Worm (Caenorhabditis elegans) whole organism, L3 larva: Measurements from ENCODE around the gene F56F11.1.
A peak's percentile ranks its signal among the peaks of the same experiment; 100 is the strongest.
"Not testable (repeated sequence)": the region's sequence is repeated elsewhere in the genome, so short reads cannot be mapped to it uniquely, and the experiment has no call there.

Source experiments
- R02D3.7 ChIP-seq: fragments of 150-350 bp; optimal IDR thresholded peaks from 2 replicates; lab custom pipeline; 2014; ENCODE audit warnings: missing biosample characterization, missing genetic modification characterization
- ZK546.5 ChIP-seq: sonication (generic microtip); optimal IDR thresholded peaks from 2 replicates; lab custom pipeline; 2017; ENCODE audit warnings: missing biosample characterization, missing genetic modification characterization
- aly-2 ChIP-seq: fragments of 150-350 bp; optimal IDR thresholded peaks from 2 replicates; lab custom pipeline; 2014; ENCODE audit warnings: missing biosample characterization, missing genetic modification characterization
- ceh-16 ChIP-seq: sonication (generic microtip); optimal IDR thresholded peaks from 2 replicates; lab custom pipeline; 2017; ENCODE audit warnings: missing biosample characterization, missing genetic modification characterization
- ceh-28 ChIP-seq: fragments of 150-350 bp; optimal IDR thresholded peaks from 2 replicates; lab custom pipeline; 2014; ENCODE audit warnings: missing biosample characterization, missing genetic modification reagents, missing genetic modification characterization
- ceh-82 ChIP-seq: fragments of 150-350 bp; optimal IDR thresholded peaks from 2 replicates; lab custom pipeline; 2014; ENCODE audit warnings: missing biosample characterization, missing genetic modification characterization
- ceh-9 ChIP-seq: sonication (generic microtip); optimal IDR thresholded peaks from 2 replicates; lab custom pipeline; 2018; ENCODE audit warnings: missing biosample characterization, missing genetic modification characterization
- egl-5 ChIP-seq: fragments of 150-350 bp; optimal IDR thresholded peaks from 2 replicates; lab custom pipeline; 2017; ENCODE audit warnings: missing biosample characterization, missing genetic modification reagents, missing genetic modification characterization, inconsistent platforms
- elt-1 ChIP-seq: fragments of 150-350 bp; optimal IDR thresholded peaks from 2 replicates; lab custom pipeline; 2014; ENCODE audit warnings: missing biosample characterization, missing genetic modification characterization
- elt-2 ChIP-seq: sonication (generic microtip); optimal IDR thresholded peaks from 2 replicates; lab custom pipeline; 2016; ENCODE audit warnings: missing genetic modification reagents, mild to moderate bottlenecking, missing genetic modification characterization, missing compliant biosample characterization
- elt-3 ChIP-seq, 3 experiments: fragments of 150-350 bp in 1 of 3; sonication (generic microtip) in 2 of 3; optimal IDR thresholded peaks; 2 replicates in 2 of 3; 4 replicates in 1 of 3; lab custom pipeline; 2014 to 2017; ENCODE audit warnings: missing biosample characterization in 3 of 3, missing genetic modification characterization in 3 of 3
- eor-1 ChIP-seq, 2 experiments: fragments of 150-350 bp; optimal IDR thresholded peaks; 2 replicates each; lab custom pipeline; 2014 to 2018; ENCODE audit warnings: missing biosample characterization in 2 of 2, missing genetic modification characterization in 2 of 2
- fkh-10 ChIP-seq: sonication (generic microtip); optimal IDR thresholded peaks from 2 replicates; lab custom pipeline; 2017; ENCODE audit warnings: missing biosample characterization, missing genetic modification reagents, missing genetic modification characterization
- hmg-11 ChIP-seq: sonication (generic microtip); optimal IDR thresholded peaks from 2 replicates; lab custom pipeline; 2016; ENCODE audit warnings: missing genetic modification characterization, missing compliant biosample characterization
- lin-15B ChIP-seq: fragments of 150-350 bp; optimal IDR thresholded peaks from 2 replicates; lab custom pipeline; 2014; ENCODE audit warnings: missing biosample characterization, missing genetic modification characterization
- mdl-1 ChIP-seq: fragments of 150-350 bp; optimal IDR thresholded peaks from 2 replicates; lab custom pipeline; 2014; ENCODE audit warnings: missing biosample characterization, missing genetic modification characterization
- nfya-1 ChIP-seq: sonication (generic microtip); optimal IDR thresholded peaks from 2 replicates; lab custom pipeline; 2017; ENCODE audit warnings: missing genetic modification characterization, mild to moderate bottlenecking, missing compliant biosample characterization, antibody characterized with exemption, moderate library complexity; ENCODE audit not compliant: insufficient read depth
- nhr-11 ChIP-seq: fragments of 150-350 bp; optimal IDR thresholded peaks from 2 replicates; lab custom pipeline; 2014; ENCODE audit warnings: missing biosample characterization, missing genetic modification characterization
- nhr-23 ChIP-seq: fragments of 150-350 bp; optimal IDR thresholded peaks from 2 replicates; lab custom pipeline; 2014; ENCODE audit warnings: missing biosample characterization, missing genetic modification reagents, missing genetic modification characterization
- nhr-237 ChIP-seq: fragments of 150-350 bp; optimal IDR thresholded peaks from 2 replicates; lab custom pipeline; 2014; ENCODE audit warnings: missing biosample characterization, missing genetic modification characterization
- nhr-25 ChIP-seq: sonication (generic microtip); optimal IDR thresholded peaks from 2 replicates; lab custom pipeline; 2017; ENCODE audit warnings: missing biosample characterization, missing genetic modification characterization
- nhr-28 ChIP-seq: fragments of 150-350 bp; optimal IDR thresholded peaks from 2 replicates; lab custom pipeline; 2014; ENCODE audit warnings: missing biosample characterization, missing genetic modification characterization
- nhr-43 ChIP-seq: sonication (generic microtip); optimal IDR thresholded peaks from 2 replicates; lab custom pipeline; 2016; ENCODE audit warnings: mild to moderate bottlenecking, missing genetic modification characterization, missing compliant biosample characterization; ENCODE audit not compliant: poor library complexity, severe bottlenecking
- nhr-77 ChIP-seq: fragments of 150-350 bp; optimal IDR thresholded peaks from 2 replicates; lab custom pipeline; 2014; ENCODE audit warnings: missing biosample characterization, missing genetic modification characterization
- pha-4 ChIP-seq: fragments of 150-350 bp; optimal IDR thresholded peaks from 2 replicates; lab custom pipeline; 2014; ENCODE audit warnings: missing biosample characterization, missing genetic modification reagents, missing genetic modification characterization
- pqm-1 ChIP-seq: fragments of 150-350 bp; optimal IDR thresholded peaks from 2 replicates; lab custom pipeline; 2017; ENCODE audit warnings: missing biosample characterization, missing genetic modification characterization, inconsistent platforms
- sea-2 ChIP-seq: fragments of 150-350 bp; sonication (generic microtip); optimal IDR thresholded peaks from 4 replicates; lab custom pipeline; 2014; ENCODE audit warnings: missing biosample characterization, missing genetic modification reagents, missing genetic modification characterization
- skn-1 ChIP-seq: fragments of 150-350 bp; optimal IDR thresholded peaks from 2 replicates; lab custom pipeline; 2014; ENCODE audit warnings: missing biosample characterization, missing genetic modification characterization
- snpc-4 ChIP-seq: fragments of 150-350 bp; optimal IDR thresholded peaks from 2 replicates; lab custom pipeline; 2014; ENCODE audit warnings: missing biosample characterization, missing genetic modification characterization
- zag-1 ChIP-seq: fragments of 150-350 bp; optimal IDR thresholded peaks from 2 replicates; lab custom pipeline; 2014; ENCODE audit warnings: missing biosample characterization, missing genetic modification characterization
- ztf-11 ChIP-seq: fragments of 150-350 bp; optimal IDR thresholded peaks from 2 replicates; lab custom pipeline; 2014; ENCODE audit warnings: missing biosample characterization, missing genetic modification characterization

F56F11.1 gene

ce11 chrIII:2891443-2891842 is at the start of gene F56F11.1:
TSS of gene F56F11.1 (plus strand) at chrIII:2891743.
- TF ChIP-seq nhr-237 (tag; lab: Kevin White, UChicago) (no peak), aly-2 (tag; lab: Kevin White, UChicago) (no peak), skn-1 (tag; lab: Kevin White, UChicago) (no peak), elt-1 (tag; lab: Kevin White, UChicago) (no peak), zag-1 (tag; lab: Kevin White, UChicago) (no peak), hmg-11 (tag; lab: Kevin White, UChicago) (no peak), nhr-77 (tag; lab: Kevin White, UChicago) (no peak), elt-3 (tag; optimal IDR thresholded peaks at IDR 0.05; lab: Kevin White, UChicago) (no peak), ceh-28 (tag; lab: Kevin White, UChicago) (no peak), ceh-82 (tag; lab: Kevin White, UChicago) (no peak), R02D3.7 (no peak)

DNA sequence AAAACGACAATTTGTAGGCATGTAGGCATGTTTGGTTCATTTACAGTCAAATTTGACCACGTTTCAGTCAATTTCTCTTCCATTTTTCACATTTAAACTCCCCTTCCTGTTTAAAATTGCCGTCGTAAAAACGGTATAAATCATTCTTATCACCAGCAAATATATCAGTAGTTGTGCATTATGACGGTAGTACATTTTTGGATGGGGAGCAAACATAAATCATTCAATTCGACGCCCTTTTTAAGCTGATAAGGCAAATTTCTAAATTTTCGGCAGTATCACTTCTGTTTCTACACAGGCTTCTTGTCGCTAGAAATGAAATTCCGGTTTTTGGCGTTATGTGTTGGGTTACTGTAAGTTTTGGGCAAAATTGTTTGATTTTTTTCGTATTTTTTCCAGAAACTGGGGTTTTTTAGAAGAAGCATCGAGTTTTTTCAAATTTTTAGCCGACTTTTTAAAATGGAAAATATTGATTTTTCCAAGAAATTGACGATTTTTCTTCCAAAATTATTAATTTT is 49.6 kb upstream of the F56F11.1 start, which contains the start of gene H34I24.2:
Gene H34I24.2, plus strand, starts transcription at position 189 of the 518 bp plus-strand sequence.
- TF ChIP-seq elt-2 (tag; lab: Kevin White, UChicago) (peak; percentile 66), ceh-28 (tag; lab: Kevin White, UChicago) (no peak)
- TF ChIP-seq, all 47 proteins: peak for 1

ce11 chrIII:2846747-2847146 is 44.8 kb upstream of the F56F11.1 start, which contains the start of gene H34I24.1:
TSS of gene H34I24.1 (plus strand) at chrIII:2847047.
- not testable (repeated sequence) for TF ChIP-seq sea-2 (GFP tag; lab: Kevin White, UChicago); aly-2 (tag; lab: Kevin White, UChicago); mdl-1

DNA sequence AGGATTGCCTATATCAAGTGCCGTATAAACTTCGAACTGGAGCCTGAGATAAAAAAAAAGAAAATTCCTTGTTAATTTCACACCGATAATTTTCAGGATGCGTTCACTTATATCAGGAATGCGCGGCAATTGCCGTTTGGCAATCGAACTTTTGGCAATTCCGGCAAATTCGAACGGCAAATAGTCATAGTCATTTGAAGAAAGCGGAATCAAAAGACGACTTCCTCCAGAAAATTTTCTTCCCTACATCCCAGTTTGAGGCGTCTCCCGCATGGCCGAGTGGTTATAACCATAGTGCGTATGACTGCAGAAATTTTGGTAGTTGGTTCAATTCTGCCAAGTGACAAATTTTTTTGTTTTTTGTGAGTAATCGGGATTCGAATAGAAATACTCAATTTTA is 35.6 kb upstream of the F56F11.1 start, which contains the start of gene F56F11.4:
Gene F56F11.4, plus strand, starts transcription at position 301 of the 400 bp plus-strand sequence.
- no peak for TF ChIP-seq nhr-23 (tag; lab: Kevin White, UChicago)
- no peak for TF ChIP-seq ztf-11
- no peak for TF ChIP-seq fkh-10

- no peak for TF ChIP-seq nhr-28
- no peak for TF ChIP-seq lin-15B (tag; lab: Kevin White, UChicago)
- no peak for TF ChIP-seq nhr-25
- TF ChIP-seq pqm-1 (tag; lab: Kevin White, UChicago) = no peak
- TF ChIP-seq pha-4 (tag; lab: Kevin White, UChicago) = no peak
- TF ChIP-seq ceh-9 = no peak
- no peak for TF ChIP-seq eor-1 (tag; optimal IDR thresholded peaks at IDR 0.05; lab: Kevin White, UChicago)
- TF ChIP-seq nhr-43 = no peak
- TF ChIP-seq ztf-11 = no peak
- no peak for TF ChIP-seq elt-3 (tag; optimal IDR thresholded peaks at IDR 0.05; lab: Kevin White, UChicago)
- no peak for TF ChIP-seq egl-5 (tag; lab: Kevin White, UChicago)
- TF ChIP-seq zag-1 (tag; lab: Kevin White, UChicago) = no peak
- no peak for TF ChIP-seq R02D3.7
- TF ChIP-seq nfya-1 (tag; lab: Kevin White, UChicago) = no peak
- TF ChIP-seq ceh-16 (tag; lab: Kevin White, UChicago) = no peak
- TF ChIP-seq snpc-4 (tag; lab: Kevin White, UChicago) = no peak
- TF ChIP-seq skn-1 (tag; lab: Kevin White, UChicago) = no peak
- no peak for TF ChIP-seq nhr-11 (tag; lab: Kevin White, UChicago)
- no peak for TF ChIP-seq ZK546.5 (tag; lab: Kevin White, UChicago)
- TF ChIP-seq, all 47 proteins: peak for 0
These were observed 33.2 kb upstream of the F56F11.1 start for ce11 chrIII:2858334-2858733.

- peak; percentile 93 for TF ChIP-seq nfya-1 (tag; lab: Kevin White, UChicago)
- no peak for TF ChIP-seq nhr-25
These were observed 26.9 kb upstream of the F56F11.1 start for ce11 chrIII:2864669-2865068.
